Worm (Caenorhabditis elegans) whole organism, early embryonic: Measurements from ENCODE around the gene R10E8.8.

Experiments used
- B0310.2 ChIP-seq: sonication (generic microtip); optimal IDR thresholded peaks from 2 replicates; lab custom pipeline; 2016; ENCODE audit warnings: mild to moderate bottlenecking, missing genetic modification characterization, missing compliant biosample characterization
- aly-1 ChIP-seq: sonication (generic microtip); optimal IDR thresholded peaks from 2 replicates; lab custom pipeline; 2016; ENCODE audit warnings: missing genetic modification characterization, missing compliant biosample characterization
- ama-1 ChIP-seq: fragments of 150-350 bp; optimal IDR thresholded peaks from 2 replicates; lab custom pipeline; 2014
- ceh-13 ChIP-seq: fragments of 200-800 bp; sonication (Bioruptor generic); optimal IDR thresholded peaks from 2 replicates; lab custom pipeline; 2018; ENCODE audit warnings: mild to moderate bottlenecking, missing genetic modification characterization, missing compliant biosample characterization
- ceh-36 ChIP-seq: sonication (generic microtip); optimal IDR thresholded peaks from 2 replicates; lab custom pipeline; 2016; ENCODE audit warnings: missing genetic modification characterization, inconsistent platforms, missing compliant biosample characterization
- ets-7 ChIP-seq: sonication (generic microtip); optimal IDR thresholded peaks from 2 replicates; lab custom pipeline; 2016; ENCODE audit warnings: missing genotype, missing genetic modification characterization, missing compliant biosample characterization
- flt-1 ChIP-seq: fragments of 200-800 bp; sonication (Bioruptor generic); IDR thresholded peaks from 2 replicates; pipeline ENCODE4 v1.3.6; 2022; ENCODE audit warnings: missing genetic modification characterization, missing compliant biosample characterization
- hmg-4 ChIP-seq: fragments of 200-800 bp; sonication (Bioruptor generic); optimal IDR thresholded peaks from 2 replicates; lab custom pipeline; 2018; ENCODE audit warnings: mild to moderate bottlenecking, missing genetic modification characterization, missing compliant biosample characterization
- hnd-1 ChIP-seq: sonication (generic microtip); optimal IDR thresholded peaks from 2 replicates; lab custom pipeline; 2016; ENCODE audit warnings: missing genetic modification characterization, missing compliant biosample characterization
- scrt-1 ChIP-seq: fragments of 200-800 bp; sonication (Bioruptor generic); IDR thresholded peaks from 2 replicates; pipeline ENCODE4 v1.3.6; 2022; ENCODE audit warnings: missing genetic modification characterization, missing compliant biosample characterization
- tbx-11 ChIP-seq: fragments of 200-800 bp; sonication (Bioruptor generic); IDR thresholded peaks from 2 replicates; pipeline ENCODE4 v1.3.6; 2022; ENCODE audit warnings: missing genetic modification characterization, missing compliant biosample characterization
- tbx-37 ChIP-seq: fragments of 200-800 bp; sonication (Bioruptor generic); conservative IDR thresholded peaks from 2 replicates; pipeline ENCODE4 v1.3.6; 2022; ENCODE audit warnings: missing genetic modification reagents, missing genetic modification characterization, missing compliant biosample characterization
- tra-4 ChIP-seq: sonication (generic microtip); optimal IDR thresholded peaks from 2 replicates; lab custom pipeline; 2017; ENCODE audit warnings: missing genetic modification characterization, missing compliant biosample characterization

ce11 chrV:18280778-18281177, 39.3 kb upstream of the R10E8.8 start, which contains the start of gene Y51A2A.16:
- no peak for TF ChIP-seq ceh-13 (GFP tag; lab: Kevin White, UChicago)
- no peak for TF ChIP-seq ets-7 (tag; lab: Kevin White, UChicago)
- TF ChIP-seq tbx-37 (GFP tag; lab: Robert Waterston, UW) = no peak
- no peak for TF ChIP-seq hnd-1 (tag; lab: Kevin White, UChicago)
- TF ChIP-seq ama-1 (lab: Kevin White, UChicago) = no peak
- no peak for TF ChIP-seq tra-4 (tag; lab: Kevin White, UChicago)
- no peak for TF ChIP-seq B0310.2
- no peak for TF ChIP-seq flt-1 (GFP tag; lab: Robert Waterston, UW)
- no peak for TF ChIP-seq tbx-11 (GFP tag; lab: Robert Waterston, UW)
- no peak for TF ChIP-seq aly-1 (tag; lab: Kevin White, UChicago)
- TF ChIP-seq scrt-1 (GFP tag; lab: Robert Waterston, UW) = no peak
- no peak for TF ChIP-seq ceh-36 (tag; lab: Kevin White, UChicago)
- no peak for TF ChIP-seq hmg-4 (GFP tag; lab: Kevin White, UChicago)
